Worm (Caenorhabditis elegans) whole organism, L1 larva: ENCODE data around the gene scl-21.

Source experiments
- C04F5.9 ChIP-seq: sonication (generic microtip); optimal IDR thresholded peaks from 2 replicates; lab custom pipeline; 2016; ENCODE audit warnings: missing genetic modification characterization, missing compliant biosample characterization
- F16B12.6 ChIP-seq: fragments of 150-350 bp; optimal IDR thresholded peaks from 2 replicates; lab custom pipeline; 2014; ENCODE audit warnings: missing biosample characterization, missing genetic modification characterization
- aha-1 ChIP-seq: fragments of 150-350 bp; optimal IDR thresholded peaks from 2 replicates; lab custom pipeline; 2014; ENCODE audit warnings: missing biosample characterization, missing genetic modification characterization
- ama-1 ChIP-seq: fragments of 150-350 bp; optimal IDR thresholded peaks from 2 replicates; lab custom pipeline; 2014
- ceh-8 ChIP-seq: fragments of 200-800 bp; sonication (Bioruptor generic); optimal IDR thresholded peaks from 2 replicates; lab custom pipeline; 2018; ENCODE audit warnings: mild to moderate bottlenecking, missing genetic modification characterization, moderate library complexity, missing compliant biosample characterization
- ceh-82 ChIP-seq, 3 experiments: fragments of 150-350 bp in 1 of 3; sonication (generic microtip) in 2 of 3; optimal IDR thresholded peaks; 2 replicates each; lab custom pipeline; 2014 to 2017; ENCODE audit warnings: missing biosample characterization in 3 of 3, missing genetic modification characterization in 3 of 3
- ceh-90 ChIP-seq: sonication (generic microtip); optimal IDR thresholded peaks from 2 replicates; lab custom pipeline; 2016; ENCODE audit warnings: missing genetic modification characterization, missing compliant biosample characterization
- dpl-1 ChIP-seq, 3 experiments: fragments of 150-350 bp in 2 of 3; sonication (generic microtip) in 1 of 3; optimal IDR thresholded peaks; 2 replicates each; lab custom pipeline; 2014 to 2017; ENCODE audit warnings: missing biosample characterization in 3 of 3, missing genetic modification characterization in 3 of 3, missing genetic modification reagents in 3 of 3
- efl-3 ChIP-seq: fragments of 200-800 bp; sonication (Bioruptor generic); optimal IDR thresholded peaks from 2 replicates; lab custom pipeline; 2018; ENCODE audit warnings: mild to moderate bottlenecking, missing genetic modification characterization, missing compliant biosample characterization
- elt-2 ChIP-seq: sonication (generic microtip); optimal IDR thresholded peaks from 2 replicates; lab custom pipeline; 2016; ENCODE audit warnings: missing genetic modification characterization, mild to moderate bottlenecking, inconsistent platforms, missing compliant biosample characterization, missing genetic modification reagents
- elt-3 ChIP-seq, 6 experiments: fragments of 150-350 bp in 1 of 6; sonication (generic microtip); optimal IDR thresholded peaks; 2 replicates each; lab custom pipeline; 2017 to 2018; ENCODE audit warnings: missing biosample characterization in 6 of 6, missing genetic modification characterization in 6 of 6, inconsistent platforms in 1 of 6
- ets-5 ChIP-seq: fragments of 200-800 bp; sonication (Bioruptor generic); IDR thresholded peaks from 2 replicates; pipeline ENCODE4 v1.3.6; 2022; ENCODE audit warnings: missing genetic modification characterization, missing compliant biosample characterization
- hlh-17 ChIP-seq: fragments of 200-800 bp; sonication (Bioruptor generic); optimal IDR thresholded peaks from 2 replicates; lab custom pipeline; 2018; ENCODE audit warnings: missing genetic modification characterization, mild to moderate bottlenecking, missing compliant biosample characterization, moderate library complexity, borderline replicate concordance
- hlh-4 ChIP-seq: sonication (generic microtip); optimal IDR thresholded peaks from 2 replicates; lab custom pipeline; 2016; ENCODE audit warnings: mild to moderate bottlenecking, missing genetic modification characterization, missing compliant biosample characterization
- irx-1 ChIP-seq: sonication (generic microtip); optimal IDR thresholded peaks from 2 replicates; lab custom pipeline; 2016; ENCODE audit warnings: missing genetic modification characterization, missing compliant biosample characterization
- isw-1 ChIP-seq: fragments of 200-800 bp; sonication (Bioruptor generic); IDR thresholded peaks from 2 replicates; pipeline ENCODE4 v1.3.6; 2022; ENCODE audit warnings: missing genetic modification characterization, missing compliant biosample characterization
- jun-1 ChIP-seq: fragments of 150-350 bp; optimal IDR thresholded peaks from 2 replicates; lab custom pipeline; 2014; ENCODE audit warnings: missing biosample characterization, missing genetic modification reagents, missing genetic modification characterization
- lin-13 ChIP-seq: fragments of 150-350 bp; optimal IDR thresholded peaks from 2 replicates; lab custom pipeline; 2014; ENCODE audit warnings: missing biosample characterization, missing genetic modification reagents, missing genetic modification characterization
- lin-14 ChIP-seq: fragments of 200-800 bp; sonication (Bioruptor generic); optimal IDR thresholded peaks from 2 replicates; lab custom pipeline; 2018; ENCODE audit warnings: mild to moderate bottlenecking, missing genetic modification characterization, moderate library complexity, missing compliant biosample characterization
- lin-15B ChIP-seq: fragments of 150-350 bp; sonication (generic microtip); optimal IDR thresholded peaks from 3 replicates; lab custom pipeline; 2014; ENCODE audit warnings: missing biosample characterization, missing genetic modification characterization
- lin-35 ChIP-seq, 2 experiments: fragments of 150-350 bp; optimal IDR thresholded peaks; 2 replicates each; lab custom pipeline; 2014; ENCODE audit warnings: missing biosample characterization in 2 of 2, missing genetic modification characterization in 2 of 2, missing genetic modification reagents in 2 of 2
- lir-3 ChIP-seq: sonication (generic microtip); optimal IDR thresholded peaks from 2 replicates; lab custom pipeline; 2016; ENCODE audit warnings: mild to moderate bottlenecking, missing genetic modification characterization, moderate library complexity, missing compliant biosample characterization; ENCODE audit not compliant: poor library complexity
- lsy-2 ChIP-seq, 2 experiments: fragments of 150-350 bp; optimal IDR thresholded peaks; 2 replicates each; lab custom pipeline; 2014; ENCODE audit warnings: missing biosample characterization in 2 of 2, missing genetic modification characterization in 2 of 2
- mab-9 ChIP-seq: fragments of 200-800 bp; sonication (Bioruptor generic); IDR thresholded peaks from 2 replicates; pipeline ENCODE4 v1.3.6; 2022; ENCODE audit warnings: missing genetic modification reagents, missing genetic modification characterization, missing compliant biosample characterization
- mdl-1 ChIP-seq, 2 experiments: fragments of 150-350 bp; optimal IDR thresholded peaks; 2 replicates each; lab custom pipeline; 2014 to 2017; ENCODE audit warnings: missing biosample characterization in 2 of 2, missing genetic modification characterization in 2 of 2, inconsistent platforms in 1 of 2
- mef-2 ChIP-seq: fragments of 150-350 bp; optimal IDR thresholded peaks from 2 replicates; lab custom pipeline; 2014; ENCODE audit warnings: missing biosample characterization, missing genetic modification characterization
- nhr-11 ChIP-seq: fragments of 150-350 bp; optimal IDR thresholded peaks from 2 replicates; lab custom pipeline; 2014; ENCODE audit warnings: missing biosample characterization, missing genetic modification characterization
- nhr-19 ChIP-seq: fragments of 200-800 bp; sonication (Bioruptor generic); conservative IDR thresholded peaks from 2 replicates; pipeline ENCODE4 v1.3.6; 2022; ENCODE audit warnings: missing genetic modification characterization, missing compliant biosample characterization
- nhr-28 ChIP-seq: fragments of 150-350 bp; optimal IDR thresholded peaks from 2 replicates; lab custom pipeline; 2014; ENCODE audit warnings: missing biosample characterization, missing genetic modification characterization
- nhr-47 ChIP-seq: sonication (generic microtip); optimal IDR thresholded peaks from 2 replicates; lab custom pipeline; 2016; ENCODE audit warnings: mild to moderate bottlenecking, missing genetic modification characterization, moderate library complexity, missing compliant biosample characterization
- nhr-76 ChIP-seq: sonication (generic microtip); optimal IDR thresholded peaks from 2 replicates; lab custom pipeline; 2017; ENCODE audit warnings: missing biosample characterization, missing genetic modification characterization
- nhr-85 ChIP-seq: sonication (generic microtip); peaks from one replicate; lab custom pipeline; 2016; ENCODE audit warnings: missing genetic modification characterization, inconsistent platforms, missing compliant biosample characterization
- nhr-90 ChIP-seq: sonication (generic microtip); optimal IDR thresholded peaks from 2 replicates; lab custom pipeline; 2016; ENCODE audit warnings: mild to moderate bottlenecking, missing genetic modification characterization, missing compliant biosample characterization; ENCODE audit not compliant: poor library complexity
- pag-3 ChIP-seq: sonication (generic microtip); optimal IDR thresholded peaks from 2 replicates; lab custom pipeline; 2017; ENCODE audit warnings: missing genetic modification characterization, mild to moderate bottlenecking, missing compliant biosample characterization, antibody characterized with exemption, borderline replicate concordance; ENCODE audit not compliant: insufficient read depth
- rnt-1 ChIP-seq: sonication (generic microtip); optimal IDR thresholded peaks from 2 replicates; lab custom pipeline; 2016; ENCODE audit warnings: mild to moderate bottlenecking, missing genetic modification characterization, moderate library complexity, missing compliant biosample characterization
- skn-1 ChIP-seq: fragments of 150-350 bp; optimal IDR thresholded peaks from 2 replicates; lab custom pipeline; 2014; ENCODE audit warnings: missing biosample characterization, missing genetic modification characterization
- snu-23 ChIP-seq: sonication (generic microtip); optimal IDR thresholded peaks from 2 replicates; lab custom pipeline; 2016; ENCODE audit warnings: missing genetic modification characterization, missing compliant biosample characterization
- sup-37 ChIP-seq: fragments of 200-800 bp; sonication (Bioruptor generic); optimal IDR thresholded peaks from 2 replicates; lab custom pipeline; 2018; ENCODE audit warnings: mild to moderate bottlenecking, missing genetic modification characterization, missing compliant biosample characterization
- tbx-2 ChIP-seq: sonication (generic microtip); optimal IDR thresholded peaks from 2 replicates; lab custom pipeline; 2016; ENCODE audit warnings: missing genetic modification characterization, missing compliant biosample characterization
- unc-30 ChIP-seq: sonication (generic microtip); optimal IDR thresholded peaks from 2 replicates; lab custom pipeline; 2017; ENCODE audit warnings: missing biosample characterization, missing genetic modification characterization
- unc-86 ChIP-seq: sonication (generic microtip); optimal IDR thresholded peaks from 2 replicates; lab custom pipeline; 2016; ENCODE audit warnings: missing genetic modification characterization, missing compliant biosample characterization
- vab-15 ChIP-seq: sonication (generic microtip); optimal IDR thresholded peaks from 2 replicates; lab custom pipeline; 2017; ENCODE audit warnings: missing genotype, mild to moderate bottlenecking, missing genetic modification characterization, missing compliant biosample characterization
- ztf-11 ChIP-seq, 2 experiments: sonication (generic microtip); optimal IDR thresholded peaks; 2 replicates each; lab custom pipeline; 2016 to 2017; ENCODE audit warnings: missing genetic modification characterization in 2 of 2, missing biosample characterization in 1 of 2, missing compliant biosample characterization in 1 of 2

scl-21 gene

ce11 chrV:19495587-19495986, at the start of gene scl-21:
scl-21 (minus strand) TSS chrV:19495687.
- TF ChIP-seq lir-3 (no peak), tbx-2 (tag; lab: Kevin White, UChicago) (no peak), ceh-8 (no peak), efl-3 (GFP tag; lab: Kevin White, UChicago) (no peak), dpl-1 (GFP tag; optimal IDR thresholded peaks at IDR 0.05; lab: Kevin White, UChicago) (no peak), pag-3 (no peak), ets-5 (no peak), nhr-11 (no peak), ceh-82 (tag; optimal IDR thresholded peaks at IDR 0.05; lab: Kevin White, UChicago) (no peak), skn-1 (tag; lab: Kevin White, UChicago) (no peak), nhr-85 (no peak), elt-3 (tag; optimal IDR thresholded peaks at IDR 0.05; lab: Kevin White, UChicago) (no peak), aha-1 (tag; lab: Kevin White, UChicago) (no peak), mef-2 (no peak), mdl-1 (tag; optimal IDR thresholded peaks at IDR 0.05; lab: Kevin White, UChicago) (no peak), snu-23 (no peak), jun-1 (tag; lab: Kevin White, UChicago) (no peak), ceh-90 (tag; lab: Kevin White, UChicago) (no peak), lsy-2 (tag; optimal IDR thresholded peaks at IDR 0.05; lab: Kevin White, UChicago) (no peak)

DNA sequence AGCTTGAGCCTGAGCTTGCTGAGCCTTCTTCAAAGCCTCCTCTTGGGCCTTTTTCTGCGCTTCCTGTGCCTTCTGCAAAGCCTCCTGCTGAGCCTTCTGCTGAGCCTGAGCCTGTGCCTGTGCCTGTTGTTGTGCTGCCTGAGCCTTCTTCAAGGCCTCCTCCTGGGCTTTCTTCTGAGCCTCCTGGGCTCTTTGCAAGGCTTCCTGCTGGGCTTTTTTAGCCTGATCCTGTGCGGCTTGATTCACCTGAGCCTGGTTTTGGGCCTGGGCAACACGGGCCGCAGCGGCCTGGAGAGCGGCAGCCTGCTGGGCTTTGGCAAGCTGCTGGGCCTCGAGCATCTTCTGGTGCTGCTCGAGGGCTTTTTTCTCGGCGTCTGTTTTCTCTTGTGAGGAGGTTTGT, 49.5 kb upstream of the scl-21 start:
- TF ChIP-seq ztf-11 (tag; optimal IDR thresholded peaks at IDR 0.05; lab: Kevin White, UChicago) (no peak), C04F5.9 (tag; lab: Kevin White, UChicago) (no peak), mab-9 (GFP tag; lab: Robert Waterston, UW) (no peak), unc-30 (tag; lab: Kevin White, UChicago) (no peak), nhr-76 (tag; lab: Kevin White, UChicago) (no peak), hlh-4 (tag; lab: Kevin White, UChicago) (no peak), rnt-1 (tag; lab: Kevin White, UChicago) (no peak), nhr-47 (tag; lab: Kevin White, UChicago) (no peak), hlh-17 (GFP tag; lab: Kevin White, UChicago) (no peak), nhr-11 (no peak), lin-35 (GFP tag; optimal IDR thresholded peaks at IDR 0.05; lab: Kevin White, UChicago) (no peak)

DNA sequence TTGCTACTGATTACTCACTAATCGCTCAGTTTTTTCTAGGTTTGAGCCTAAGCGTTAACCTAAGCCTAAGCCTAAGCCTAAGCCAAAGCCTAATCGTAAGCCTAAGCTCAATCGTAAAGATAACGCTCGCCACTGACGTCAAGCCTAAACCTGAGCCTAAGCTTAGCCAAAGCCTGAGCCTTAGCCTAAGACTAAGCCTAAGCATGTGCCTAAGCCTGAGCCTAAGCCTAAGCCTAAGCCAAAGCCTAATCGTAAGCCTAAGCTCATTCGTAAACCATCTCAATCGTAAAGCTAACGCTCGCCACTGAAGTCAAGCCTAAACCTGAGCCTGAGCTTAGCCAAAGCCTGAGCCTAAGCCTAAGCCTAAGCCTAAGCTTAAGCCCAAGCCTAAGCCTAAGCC, 48.0 kb upstream of the scl-21 start:
- no peak for TF ChIP-seq lin-15B (tag; lab: Kevin White, UChicago)
- TF ChIP-seq lin-13, result no peak
- no peak for TF ChIP-seq nhr-76 (tag; lab: Kevin White, UChicago)
- no peak for TF ChIP-seq irx-1 (tag; lab: Kevin White, UChicago)
- no peak for TF ChIP-seq aha-1 (tag; lab: Kevin White, UChicago)

ce11 chrV:19540916-19541315, 45.4 kb upstream of the scl-21 start:
- TF ChIP-seq nhr-19 (GFP tag; lab: Robert Waterston, UW) (0 out of 2 replicates have a peak, but pooled peaks have one; percentile 6), nhr-90 (tag; lab: Kevin White, UChicago) (no peak), elt-2 (tag; lab: Kevin White, UChicago) (no peak), ceh-90 (tag; lab: Kevin White, UChicago) (no peak), mef-2 (no peak), sup-37 (GFP tag; lab: Kevin White, UChicago) (no peak), ceh-8 (peak; percentile 76), ama-1 (lab: Kevin White, UChicago) (no peak), isw-1 (GFP tag; lab: Robert Waterston, UW) (no peak), hlh-4 (tag; lab: Kevin White, UChicago) (no peak), nhr-76 (tag; lab: Kevin White, UChicago) (no peak), unc-86 (no peak), lin-14 (GFP tag; lab: Kevin White, UChicago) (peak; percentile 77), vab-15 (no peak), lsy-2 (tag; optimal IDR thresholded peaks at IDR 0.05; lab: Kevin White, UChicago) (no peak), irx-1 (tag; lab: Kevin White, UChicago) (no peak), F16B12.6 (tag; lab: Kevin White, UChicago) (no peak), nhr-28 (tag; lab: Kevin White, UChicago) (no peak), C04F5.9 (tag; lab: Kevin White, UChicago) (no peak), ets-5 (no peak)
